Worm (Caenorhabditis elegans) whole organism, L1 larva: ENCODE results near the gene ubc-26.

ENCODE experiments used
- F16B12.6 ChIP-seq: fragments of 150-350 bp; optimal IDR thresholded peaks from 2 replicates; lab custom pipeline; 2014; ENCODE audit warnings: missing biosample characterization, missing genetic modification characterization
- elt-2 ChIP-seq: sonication (generic microtip); optimal IDR thresholded peaks from 2 replicates; lab custom pipeline; 2016; ENCODE audit warnings: missing genetic modification characterization, mild to moderate bottlenecking, inconsistent platforms, missing compliant biosample characterization, missing genetic modification reagents
- isw-1 ChIP-seq: fragments of 200-800 bp; sonication (Bioruptor generic); IDR thresholded peaks from 2 replicates; pipeline ENCODE4 v1.3.6; 2022; ENCODE audit warnings: missing genetic modification characterization, missing compliant biosample characterization
- lin-35 ChIP-seq, 2 experiments: fragments of 150-350 bp; optimal IDR thresholded peaks; 2 replicates each; lab custom pipeline; 2014; ENCODE audit warnings: missing biosample characterization in 2 of 2, missing genetic modification characterization in 2 of 2, missing genetic modification reagents in 2 of 2
- mef-2 ChIP-seq: fragments of 150-350 bp; optimal IDR thresholded peaks from 2 replicates; lab custom pipeline; 2014; ENCODE audit warnings: missing biosample characterization, missing genetic modification characterization
- nhr-237 ChIP-seq: fragments of 150-350 bp; optimal IDR thresholded peaks from 2 replicates; lab custom pipeline; 2014; ENCODE audit warnings: missing biosample characterization, missing genetic modification characterization
- nhr-28 ChIP-seq: fragments of 150-350 bp; optimal IDR thresholded peaks from 2 replicates; lab custom pipeline; 2014; ENCODE audit warnings: missing biosample characterization, missing genetic modification characterization
- snu-23 ChIP-seq: sonication (generic microtip); optimal IDR thresholded peaks from 2 replicates; lab custom pipeline; 2016; ENCODE audit warnings: missing genetic modification characterization, missing compliant biosample characterization

ubc-26 gene

DNA sequence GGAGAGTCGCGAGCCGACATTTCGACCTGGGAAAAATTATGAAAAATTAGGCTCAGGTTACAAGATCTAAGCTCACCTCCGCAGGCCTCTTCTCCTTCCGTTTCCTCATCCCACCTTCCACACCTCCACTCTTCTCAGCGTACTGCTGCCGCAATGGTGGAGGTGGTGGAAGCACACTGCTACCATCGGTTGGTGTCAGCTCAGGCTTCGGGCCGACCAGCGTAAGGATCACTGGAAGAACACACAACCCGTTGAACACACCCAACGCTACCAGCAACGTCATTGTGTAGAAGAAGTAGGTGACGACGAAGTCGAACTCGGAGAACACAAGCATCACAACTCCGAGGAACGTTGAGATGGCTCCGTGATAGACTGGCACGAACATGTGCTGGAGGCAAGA lies 54.5 kb downstream of the ubc-26 start:
- TF ChIP-seq elt-2 (tag; lab: Kevin White, UChicago) (no peak), isw-1 (GFP tag; lab: Robert Waterston, UW) (no peak), lin-35 (GFP tag; optimal IDR thresholded peaks at IDR 0.05; lab: Kevin White, UChicago) (no peak), nhr-237 (tag; lab: Kevin White, UChicago) (no peak), mef-2 (tag; lab: Kevin White, UChicago) (no peak), snu-23 (no peak), nhr-28 (no peak), F16B12.6 (tag; lab: Kevin White, UChicago) (no peak)
